Worm (Caenorhabditis elegans): Measurements from ENCODE around the gene cct-1.

Gene cct-1

ce11 chrII:8141135-8141534, 44.1 kb upstream of the cct-1 start:
- TF ChIP-seq nhr-11 (tag; optimal IDR thresholded peaks at IDR 0.05) = no peak

- TF ChIP-seq nhr-84 (tag; optimal IDR thresholded peaks at IDR 0.05) (no peak), ceh-82 (tag; optimal IDR thresholded peaks at IDR 0.05) (peak in 2 of 3 experiments; percentile 28 to 63), snu-23 (GFP tag; optimal IDR thresholded peaks at IDR 0.05) (peak; percentile 73), nhr-85 (tag) (peak; percentile 72), efl-1 (optimal IDR thresholded peaks at IDR 0.05) (peak; percentile 67 to 74), efl-1 (GFP tag; optimal IDR thresholded peaks at IDR 0.05 in 1 of 2) (peak; percentile 70 to 90), sox-4 (tag; optimal IDR thresholded peaks at IDR 0.05) (no peak), nhr-76 (tag; optimal IDR thresholded peaks at IDR 0.05) (no peak), C16A3.4 (tag; optimal IDR thresholded peaks at IDR 0.05) (peak; percentile 59), ama-1 (optimal IDR thresholded peaks at IDR 0.05) (no peak), nhr-47 (tag; optimal IDR thresholded peaks at IDR 0.05) (peak; percentile 41), mdl-1 (tag; optimal IDR thresholded peaks at IDR 0.05) (peak in 1 of 2 experiments; percentile 29), nhr-237 (tag; optimal IDR thresholded peaks at IDR 0.05) (no peak), rnt-1 (tag; optimal IDR thresholded peaks at IDR 0.05) (peak; percentile 44), lsy-2 (tag; optimal IDR thresholded peaks at IDR 0.05) (peak; percentile 89 to 98), Y116A8C.19 (tag; optimal IDR thresholded peaks at IDR 0.05; ENCODE audit: borderline replicate concordance) (no peak), tbx-2 (tag; optimal IDR thresholded peaks at IDR 0.05) (peak; percentile 19), C04F5.9 (tag; optimal IDR thresholded peaks at IDR 0.05) (peak; percentile 41), lin-13 (GFP tag; optimal IDR thresholded peaks at IDR 0.05) (peak; percentile 12), xbp-1 (tag; optimal IDR thresholded peaks at IDR 0.05) (peak; percentile 48), unc-86 (tag; optimal IDR thresholded peaks at IDR 0.05) (no peak), pqm-1 (tag; optimal IDR thresholded peaks at IDR 0.05) (no peak), lin-14 (GFP tag; optimal IDR thresholded peaks at IDR 0.05) (no peak), ceh-8 (GFP tag; optimal IDR thresholded peaks at IDR 0.05) (no peak), unc-98 (GFP tag; IDR thresholded peaks at IDR 0.05) (no peak), fos-1 (tag; optimal IDR thresholded peaks at IDR 0.05) (no peak), mef-2 (tag; optimal IDR thresholded peaks at IDR 0.05) (no peak), ces-1 (GFP tag; optimal IDR thresholded peaks at IDR 0.05) (no peak), nhr-20 (tag; optimal IDR thresholded peaks at IDR 0.05) (peak; percentile 27), dpl-1 (GFP tag; optimal IDR thresholded peaks at IDR 0.05) (peak; percentile 51 to 74 (median 71)), lin-15B (tag; optimal IDR thresholded peaks at IDR 0.05) (peak; percentile 43), isw-1 (GFP tag; IDR thresholded peaks at IDR 0.05) (peak; percentile 31), F16B12.6 (tag; optimal IDR thresholded peaks at IDR 0.05) (peak; percentile 83), mab-9 (GFP tag; IDR thresholded peaks at IDR 0.05) (no peak), unc-130 (tag; optimal IDR thresholded peaks at IDR 0.05) (peak; percentile 58), ets-5 (GFP tag; IDR thresholded peaks at IDR 0.05) (no peak), pax-3 (tag; optimal IDR thresholded peaks at IDR 0.05) (no peak), fkh-8 (tag; optimal IDR thresholded peaks at IDR 0.05) (no peak), nhr-71 (tag; optimal IDR thresholded peaks at IDR 0.05) (peak; percentile 65), skn-1 (tag; optimal IDR thresholded peaks at IDR 0.05) (peak; percentile 56), irx-1 (tag; optimal IDR thresholded peaks at IDR 0.05) (no peak), aly-2 (tag; optimal IDR thresholded peaks at IDR 0.05) (no peak), unc-62 (GFP tag; optimal IDR thresholded peaks at IDR 0.05) (no peak), nhr-12 (tag; optimal IDR thresholded peaks at IDR 0.05) (no peak), aha-1 (tag; optimal IDR thresholded peaks at IDR 0.05) (no peak), sptf-1 (tag; optimal IDR thresholded peaks at IDR 0.05) (no peak), mep-1 (tag; optimal IDR thresholded peaks at IDR 0.05) (peak; percentile 72), nhr-19 (GFP tag; conservative IDR thresholded peaks at IDR 0.05) (0 out of 2 replicates have a peak, but pooled peaks have one; percentile 23), zag-1 (tag; optimal IDR thresholded peaks at IDR 0.05) (no peak), egl-27 (tag; optimal IDR thresholded peaks at IDR 0.05) (no peak), nhr-90 (tag; optimal IDR thresholded peaks at IDR 0.05; ENCODE audit: poor library complexity) (no peak)
Measured at ce11 chrII:8143278-8143931, 41.8 kb upstream of the cct-1 start, which contains the start of the genes ints-11 and rpl-10. Gene ints-11 (minus strand): TSS chrII:8143478. Gene rpl-10 (plus strand): TSS chrII:8143881.

Data from whole organism, L1 larva.